Worm (Caenorhabditis elegans): ENCODE data around the gene C07C7.1.
A peak's percentile ranks its signal among the peaks of the same experiment; 100 is the strongest.

C07C7.1 gene

ce11 chrIV:9196755-9197154, 12.1 kb downstream of the C07C7.1 start:
- TF ChIP-seq ceh-62 (tag; optimal IDR thresholded peaks at IDR 0.05) (no peak), Y48G9A.11 (GFP tag; IDR thresholded peaks at IDR 0.05) (no peak), T26A8.4 (GFP tag; IDR thresholded peaks at IDR 0.05) (no peak), lin-15B (tag; optimal IDR thresholded peaks at IDR 0.05) (no peak), php-3 (GFP tag; IDR thresholded peaks at IDR 0.05) (0 out of 2 replicates have a peak, but pooled peaks have one; percentile 30), daf-12 (tag; optimal IDR thresholded peaks at IDR 0.05) (no peak), madf-5 (GFP tag; IDR thresholded peaks at IDR 0.05) (no peak), F49E8.2 (tag; optimal IDR thresholded peaks at IDR 0.05; ENCODE audit: borderline replicate concordance) (no peak), ctbp-1 (GFP tag; IDR thresholded peaks at IDR 0.05) (peak; percentile 52), madf-9 (GFP tag; conservative IDR thresholded peaks at IDR 0.05) (no peak), tag-97 (GFP tag; IDR thresholded peaks at IDR 0.05) (no peak), duxl-1 (tag; optimal IDR thresholded peaks at IDR 0.05; ENCODE audit: poor library complexity) (peak; percentile 18), F10B5.3 (tag; optimal IDR thresholded peaks at IDR 0.05) (no peak), nhr-48 (tag; optimal IDR thresholded peaks at IDR 0.05) (no peak), cey-2 (tag; optimal IDR thresholded peaks at IDR 0.05; ENCODE audit: borderline replicate concordance, insufficient read depth) (no peak), lin-13 (GFP tag; optimal IDR thresholded peaks at IDR 0.05) (peak; percentile 23), ceh-28 (tag; optimal IDR thresholded peaks at IDR 0.05) (no peak), pqm-1 (tag; optimal IDR thresholded peaks at IDR 0.05) (no peak), arid-1 (GFP tag; conservative IDR thresholded peaks at IDR 0.05) (no peak), Y5F2A.4 (GFP tag; optimal IDR thresholded peaks at IDR 0.05) (no peak), F44E2.7 (GFP tag; IDR thresholded peaks at IDR 0.05) (no peak), sdz-12 (GFP tag; optimal IDR thresholded peaks at IDR 0.05) (no peak), dve-1 (tag; optimal IDR thresholded peaks at IDR 0.05; ENCODE audit: insufficient read depth) (peak; percentile 50), nhr-25 (tag; optimal IDR thresholded peaks at IDR 0.05; ENCODE audit: borderline replicate concordance, insufficient read depth) (no peak), lir-3 (tag; optimal IDR thresholded peaks at IDR 0.05) (no peak), egl-27 (tag; optimal IDR thresholded peaks at IDR 0.05) (no peak), snpc-4 (tag; optimal IDR thresholded peaks at IDR 0.05) (no peak), nhr-6 (tag; optimal IDR thresholded peaks at IDR 0.05) (no peak), dmd-6 (GFP tag; IDR thresholded peaks at IDR 0.05) (peak; percentile 71), ZK337.2 (GFP tag; IDR thresholded peaks at IDR 0.05) (no peak), set-16 (GFP tag; IDR thresholded peaks at IDR 0.05) (peak; percentile 79), nhr-102 (tag; optimal IDR thresholded peaks at IDR 0.05) (no peak), lin-29 (GFP tag; IDR thresholded peaks at IDR 0.05) (no peak), gei-8 (GFP tag; optimal IDR thresholded peaks at IDR 0.05) (no peak), jun-1 (tag; optimal IDR thresholded peaks at IDR 0.05) (peak; percentile 41), nhr-111 (GFP tag; optimal IDR thresholded peaks at IDR 0.05) (no peak), nhr-11 (tag; optimal IDR thresholded peaks at IDR 0.05) (peak; percentile 73), zip-2 (tag; optimal IDR thresholded peaks at IDR 0.05) (no peak), zfp-3 (GFP tag; conservative IDR thresholded peaks at IDR 0.05) (0 out of 2 replicates have a peak, but pooled peaks have one; percentile 9), nhr-10 (tag; optimal IDR thresholded peaks at IDR 0.05) (no peak), ama-1 (optimal IDR thresholded peaks at IDR 0.05) (no peak), ztf-11 (tag; optimal IDR thresholded peaks at IDR 0.05) (no peak), mes-2 (tag; optimal IDR thresholded peaks at IDR 0.05; ENCODE audit: poor library complexity, severe bottlenecking) (peak; percentile 82), ZK546.5 (tag; optimal IDR thresholded peaks at IDR 0.05) (no peak), dmd-9 (GFP tag; IDR thresholded peaks at IDR 0.05) (no peak), lin-39 (tag; optimal IDR thresholded peaks at IDR 0.05) (no peak), spr-1 (tag; optimal IDR thresholded peaks at IDR 0.05) (no peak), nhr-237 (tag; optimal IDR thresholded peaks at IDR 0.05) (no peak), lim-7 (GFP tag; IDR thresholded peaks at IDR 0.05) (0 out of 2 replicates have a peak, but pooled peaks have one; percentile 5), lsy-2 (tag; optimal IDR thresholded peaks at IDR 0.05) (peak in 1 of 2 experiments; percentile 63), lin-38 (GFP tag; IDR thresholded peaks at IDR 0.05) (no peak)

All from whole organism, L4 larva.